Worm (Caenorhabditis elegans) whole organism, midembryonic: ENCODE measurements around the gene F09C6.12.

Source experiments
- cog-1 ChIP-seq: sonication (generic microtip); optimal IDR thresholded peaks from 2 replicates; lab custom pipeline; 2016; ENCODE audit warnings: missing genetic modification characterization, missing compliant biosample characterization
- flt-1 ChIP-seq: fragments of 200-800 bp; sonication (Bioruptor generic); IDR thresholded peaks from 2 replicates; pipeline ENCODE4 v1.3.6; 2022; ENCODE audit warnings: missing genetic modification characterization, missing compliant biosample characterization
- ztf-29 ChIP-seq: fragments of 200-800 bp; sonication (Bioruptor generic); IDR thresholded peaks from 2 replicates; pipeline ENCODE4 v1.3.6; 2022; ENCODE audit warnings: missing genetic modification reagents, missing genetic modification characterization, missing compliant biosample characterization

ce11 chrV:16888788-16889325, 6.2 kb downstream of the F09C6.12 start, which contains the start of the genes ifas-2 and fbxa-44:
- no peak for TF ChIP-seq cog-1
- no peak for TF ChIP-seq flt-1 (GFP tag; lab: Robert Waterston, UW)
- TF ChIP-seq ztf-29 (GFP tag; lab: Robert Waterston, UW): no peak
